Fruit fly (Drosophila melanogaster) whole organism, embryonic: Measurements from ENCODE around the gene CG42869.
A peak's percentile ranks its signal among the peaks of the same experiment; 100 is the strongest.

Experiments
- Ada2b ChIP-seq: fragments of 200-800 bp; sonication (Bioruptor generic); IDR thresholded peaks from 2 replicates; pipeline ENCODE4 v1.3.6; 2022; ENCODE audit warnings: missing biosample characterization, missing genetic modification characterization
- CG11093 ChIP-seq: fragments of 200-800 bp; sonication (Bioruptor generic); IDR thresholded peaks from 3 replicates; pipeline ENCODE4 v1.3.6; 2022; ENCODE audit warnings: missing biosample characterization, missing genetic modification characterization
- CG11504 ChIP-seq: fragments of 200-800 bp; sonication (Bioruptor generic); optimal IDR thresholded peaks from 3 replicates; lab custom pipeline; 2019; ENCODE audit warnings: missing biosample characterization, mild to moderate bottlenecking, missing genetic modification characterization, moderate library complexity
- CG12155 ChIP-seq: fragments of 200-800 bp; sonication (Bioruptor generic); optimal IDR thresholded peaks from 3 replicates; lab custom pipeline; 2016; ENCODE audit warnings: missing biosample characterization, missing genetic modification characterization
- CG12744 ChIP-seq: fragments of 200-800 bp; sonication (Bioruptor generic); optimal IDR thresholded peaks from 2 replicates; lab custom pipeline; 2016; ENCODE audit warnings: missing biosample characterization, missing genetic modification characterization
- CG14441 ChIP-seq: fragments of 200-800 bp; sonication (Bioruptor generic); IDR thresholded peaks from 2 replicates; pipeline ENCODE4 v1.3.6; 2022; ENCODE audit warnings: missing biosample characterization, missing genetic modification characterization
- CG15073 ChIP-seq: fragments of 200-800 bp; sonication (Bioruptor generic); optimal IDR thresholded peaks from 2 replicates; lab custom pipeline; 2016; ENCODE audit warnings: missing biosample characterization, missing genetic modification characterization
- CG15269 ChIP-seq: fragments of 200-800 bp; sonication (Bioruptor generic); optimal IDR thresholded peaks from 2 replicates; lab custom pipeline; 2018; ENCODE audit warnings: missing biosample characterization, mild to moderate bottlenecking, missing genetic modification characterization, moderate library complexity
- CG17361 ChIP-seq: fragments of 200-800 bp; sonication (Bioruptor generic); IDR thresholded peaks from 3 replicates; pipeline ENCODE4 v1.3.6; 2022; ENCODE audit warnings: missing biosample characterization, missing genetic modification characterization
- CG17385 ChIP-seq: fragments of 200-800 bp; sonication (Bioruptor generic); optimal IDR thresholded peaks from 3 replicates; lab custom pipeline; 2018; ENCODE audit warnings: missing biosample characterization, mild to moderate bottlenecking, missing genetic modification characterization
- CG17612 ChIP-seq: fragments of 200-800 bp; sonication (Bioruptor generic); IDR thresholded peaks from 2 replicates; pipeline ENCODE4 v1.3.6; 2022; ENCODE audit warnings: missing biosample characterization, missing genetic modification characterization
- CG2875 ChIP-seq: fragments of 200-800 bp; sonication (Bioruptor generic); optimal IDR thresholded peaks from 2 replicates; lab custom pipeline; 2017; ENCODE audit warnings: missing biosample characterization, mild to moderate bottlenecking, missing genetic modification characterization, missing genetic modification reagents
- CG31224 ChIP-seq: fragments of 200-800 bp; sonication (Bioruptor generic); IDR thresholded peaks from 2 replicates; pipeline ENCODE4 v1.3.6; 2022; ENCODE audit warnings: missing biosample characterization, missing genetic modification characterization
- CG32772 ChIP-seq: fragments of 200-800 bp; sonication (Bioruptor generic); IDR thresholded peaks from 2 replicates; pipeline ENCODE4 v1.3.6; 2022; ENCODE audit warnings: missing biosample characterization, missing genetic modification characterization
- CG3726 ChIP-seq: fragments of 200-800 bp; sonication (Bioruptor generic); IDR thresholded peaks from 3 replicates; pipeline ENCODE4, ENCODE4 v1.3.6; 2022; ENCODE audit warnings: missing biosample characterization, missing genetic modification characterization
- CG6175 ChIP-seq: fragments of 200-800 bp; sonication (Bioruptor generic); IDR thresholded peaks from 3 replicates; pipeline ENCODE4 v1.3.6; 2022; ENCODE audit warnings: missing biosample characterization, missing genetic modification characterization
- CG8281 ChIP-seq: fragments of 200-800 bp; sonication (Bioruptor generic); optimal IDR thresholded peaks from 2 replicates; lab custom pipeline; 2018; ENCODE audit warnings: missing biosample characterization, mild to moderate bottlenecking, missing genetic modification characterization, moderate library complexity
- CG8290 ChIP-seq, 3 experiments: fragments of 200-800 bp; sonication (Bioruptor generic); optimal IDR thresholded peaks; 2 replicates each; lab custom pipeline; 2016 to 2019; ENCODE audit warnings: missing biosample characterization in 3 of 3, missing genetic modification characterization in 3 of 3, mild to moderate bottlenecking in 2 of 3, moderate library complexity in 1 of 3
- CG9437 ChIP-seq: fragments of 200-800 bp; sonication (Bioruptor generic); optimal IDR thresholded peaks from 2 replicates; lab custom pipeline; 2018; ENCODE audit warnings: missing biosample characterization, mild to moderate bottlenecking, missing genetic modification characterization
- CG9932 ChIP-seq: fragments of 200-800 bp; sonication (Bioruptor generic); IDR thresholded peaks from 2 replicates; pipeline ENCODE4 v1.3.6; 2022; ENCODE audit warnings: missing biosample characterization, missing genetic modification characterization
- CkIIα-i1 ChIP-seq: fragments of 200-800 bp; sonication (Bioruptor generic); IDR thresholded peaks from 2 replicates; pipeline ENCODE4 v1.3.6; 2022; ENCODE audit warnings: missing biosample characterization, missing genetic modification characterization
- Ets65A ChIP-seq: fragments of 200-800 bp; sonication (Bioruptor generic); peaks from one replicate; lab custom pipeline; 2016; ENCODE audit warnings: missing biosample characterization, missing genetic modification characterization
- Hr3 ChIP-seq: fragments of 200-800 bp; sonication (Bioruptor generic); optimal IDR thresholded peaks from 3 replicates; lab custom pipeline; 2016; ENCODE audit warnings: missing biosample characterization, missing genetic modification characterization
- Kr ChIP-seq: fragments of 200-800 bp; sonication (Bioruptor generic); optimal IDR thresholded peaks from 2 replicates; lab custom pipeline; 2017; ENCODE audit warnings: missing biosample characterization, mild to moderate bottlenecking, missing genetic modification characterization
- Mad ChIP-seq: fragments of 200-800 bp; sonication (Bioruptor generic); optimal IDR thresholded peaks from 2 replicates; lab custom pipeline; 2016; ENCODE audit warnings: missing biosample characterization, missing genetic modification characterization
- Oli ChIP-seq: fragments of 200-800 bp; sonication (Bioruptor generic); optimal IDR thresholded peaks from 2 replicates; lab custom pipeline; 2018; ENCODE audit warnings: missing biosample characterization, mild to moderate bottlenecking, missing genetic modification characterization, moderate library complexity
- PHDP ChIP-seq: fragments of 200-800 bp; sonication (Bioruptor generic); optimal IDR thresholded peaks from 3 replicates; lab custom pipeline; 2018; ENCODE audit warnings: missing biosample characterization, mild to moderate bottlenecking, missing genetic modification characterization, moderate library complexity
- Ptx1 ChIP-seq: fragments of 200-800 bp; sonication (Bioruptor generic); IDR thresholded peaks from 2 replicates; pipeline ENCODE4 v1.3.6; 2022; ENCODE audit warnings: missing biosample characterization, missing genetic modification characterization
- chif ChIP-seq, 2 experiments: fragments of 200-800 bp; sonication (Bioruptor generic); optimal IDR thresholded peaks; 3 replicates each; lab custom pipeline; 2016; ENCODE audit warnings: missing biosample characterization in 2 of 2, missing genetic modification characterization in 2 of 2
- ci ChIP-seq: fragments of 200-800 bp; sonication (Bioruptor generic); IDR thresholded peaks from 3 replicates; pipeline ENCODE4 v1.3.6; 2022; ENCODE audit warnings: missing biosample characterization, missing genetic modification characterization
- dimm ChIP-seq: fragments of 200-800 bp; sonication (Bioruptor generic); IDR thresholded peaks from 2 replicates; pipeline ENCODE4 v1.3.6; 2022; ENCODE audit warnings: missing biosample characterization, missing genetic modification characterization
- disco-r ChIP-seq: fragments of 200-800 bp; sonication (Bioruptor generic); optimal IDR thresholded peaks from 2 replicates; lab custom pipeline; 2016; ENCODE audit warnings: missing biosample characterization, missing genetic modification characterization
- dysf ChIP-seq: fragments of 200-800 bp; sonication (Bioruptor generic); IDR thresholded peaks from 3 replicates; pipeline ENCODE4 v1.3.6; 2022; ENCODE audit warnings: missing biosample characterization, missing genetic modification characterization
- esg ChIP-seq: fragments of 200-800 bp; sonication (Bioruptor generic); conservative IDR thresholded peaks from 2 replicates; pipeline ENCODE4 v1.3.6; 2022; ENCODE audit warnings: missing biosample characterization, missing genetic modification characterization
- fu2 ChIP-seq: fragments of 200-800 bp; sonication (Bioruptor generic); optimal IDR thresholded peaks from 2 replicates; lab custom pipeline; 2016; ENCODE audit warnings: missing biosample characterization, missing genetic modification characterization
- gem ChIP-seq: fragments of 200-800 bp; sonication (Bioruptor generic); optimal IDR thresholded peaks from 2 replicates; lab custom pipeline; 2019; ENCODE audit warnings: missing biosample characterization, mild to moderate bottlenecking, missing genetic modification characterization, moderate library complexity
- gfzf ChIP-seq: fragments of 200-800 bp; sonication (Bioruptor generic); optimal IDR thresholded peaks from 2 replicates; lab custom pipeline; 2016; ENCODE audit warnings: missing biosample characterization, mild to moderate bottlenecking, missing genetic modification characterization, moderate library complexity
- hkb ChIP-seq, 2 experiments: fragments of 200-800 bp in 1 of 2; fragments of >200 bp in 1 of 2; sonication (Bioruptor generic) in 1 of 2; IDR thresholded peaks in 1 of 2; optimal IDR thresholded peaks in 1 of 2; 2 replicates each; pipeline versions ENCODE4 v1.3.6 to Lab custom; 2017 to 2022; ENCODE audit warnings: missing biosample characterization in 1 of 2, missing genetic modification characterization in 1 of 2
- lmd ChIP-seq: fragments of 200-800 bp; sonication (Bioruptor generic); IDR thresholded peaks from 2 replicates; pipeline ENCODE4 v1.3.6; 2022; ENCODE audit warnings: missing biosample characterization, missing genetic modification characterization
- mam ChIP-seq: fragments of 200-800 bp; sonication (Bioruptor generic); optimal IDR thresholded peaks from 3 replicates; lab custom pipeline; 2016; ENCODE audit warnings: missing biosample characterization, missing genetic modification characterization
- pan ChIP-seq, 4 experiments: fragments of >200 bp in 3 of 4; fragments of 200-800 bp in 1 of 4; sonication (Bioruptor generic) in 1 of 4; optimal IDR thresholded peaks in 3 of 4; IDR thresholded peaks in 1 of 4; 2 replicates each; pipeline versions ENCODE4 v1.3.6 to Lab custom; 2017 to 2022; ENCODE audit warnings: missing biosample characterization in 2 of 4, missing genetic modification characterization in 2 of 4, mixed read lengths in 1 of 4
- row ChIP-seq: fragments of 200-800 bp; sonication (Bioruptor generic); IDR thresholded peaks from 3 replicates; pipeline ENCODE4 v1.3.6; 2022; ENCODE audit warnings: missing biosample characterization, missing genetic modification characterization
- run ChIP-seq: fragments of 200-800 bp; sonication (Bioruptor generic); optimal IDR thresholded peaks from 3 replicates; lab custom pipeline; 2018; ENCODE audit warnings: missing biosample characterization, mild to moderate bottlenecking, missing genetic modification characterization
- sens-2 ChIP-seq: fragments of 200-800 bp; sonication (Bioruptor generic); IDR thresholded peaks from 2 replicates; pipeline ENCODE4 v1.3.6; 2022; ENCODE audit warnings: missing biosample characterization, missing genetic modification characterization
- slbo ChIP-seq: fragments of 200-800 bp; sonication (Bioruptor generic); IDR thresholded peaks from 2 replicates; pipeline ENCODE4 v1.3.6; 2022; ENCODE audit warnings: missing biosample characterization, missing genetic modification characterization
- trem ChIP-seq: fragments of 200-800 bp; optimal IDR thresholded peaks from 3 replicates; lab custom pipeline; 2019; ENCODE audit warnings: missing biosample characterization, mild to moderate bottlenecking, missing genetic modification characterization, moderate library complexity
- wor ChIP-seq: fragments of 200-800 bp; sonication (Bioruptor generic); IDR thresholded peaks from 2 replicates; pipeline ENCODE4 v1.3.6; 2022; ENCODE audit warnings: missing biosample characterization, missing genetic modification characterization
- zen2 ChIP-seq: fragments of 200-800 bp; sonication (Bioruptor generic); IDR thresholded peaks from 3 replicates; pipeline ENCODE4 v1.3.6; 2022; ENCODE audit warnings: missing biosample characterization, missing genetic modification characterization; ENCODE audit not compliant: partially characterized antibody
- zfh1 ChIP-seq: fragments of 200-800 bp; sonication (Bioruptor generic); IDR thresholded peaks from 3 replicates; pipeline ENCODE4 v1.3.6; 2022; ENCODE audit warnings: missing biosample characterization, missing genetic modification characterization

Gene CG42869

dm6 chr3R:21687902-21688301 is 48.7 kb downstream of the CG42869 start (continued):
- TF ChIP-seq CG11504 (tag; lab: Kevin White, UChicago): peak; percentile 45
- TF ChIP-seq slbo: peak; percentile 15; the same call in 1 of the 2 replicates
- no peak for TF ChIP-seq CG15073 (GFP tag; lab: Kevin White, UChicago)
- peak; percentile 23; the same call in 1 of the 2 replicates for TF ChIP-seq esg
- TF ChIP-seq sens-2 (GFP tag; lab: Robert Waterston, UW): no peak
- no peak for TF ChIP-seq PHDP
- TF ChIP-seq Mad (GFP tag; lab: Kevin White, UChicago): no peak
- peak; percentile 32 for TF ChIP-seq gem (tag; lab: Kevin White, UChicago)
- TF ChIP-seq CG9437 (GFP tag; lab: Kevin White, UChicago): no peak
- no peak for TF ChIP-seq CG17385 (GFP tag; lab: Kevin White, UChicago)
- TF ChIP-seq run (tag; lab: Kevin White, UChicago): no peak
- no peak for TF ChIP-seq hkb (optimal IDR thresholded peaks at IDR 0.05; lab: Kevin White, UChicago)
- peak; percentile 41; the same call in 1 of the 2 replicates for TF ChIP-seq hkb (GFP tag; IDR thresholded peaks at IDR 0.05; lab: Robert Waterston, UW)
- TF ChIP-seq Ada2b (GFP tag; lab: Robert Waterston, UW): 0 out of 2 replicates have a peak, but pooled peaks have one; percentile 23
- no peak for TF ChIP-seq Oli (tag; lab: Kevin White, UChicago)
- TF ChIP-seq lmd: peak; percentile 13; the same call in 1 of the 2 replicates
- no peak for TF ChIP-seq zen2 (GFP tag; lab: Robert Waterston, UW)
- no peak for TF ChIP-seq Kr (GFP tag; lab: Kevin White, UChicago)
- no peak for TF ChIP-seq CG12155 (GFP tag; lab: Kevin White, UChicago)
- TF ChIP-seq Hr3 (GFP tag; lab: Kevin White, UChicago): no peak
- TF ChIP-seq CG6175: no peak
- no peak for TF ChIP-seq row (GFP tag; lab: Robert Waterston, UW)
- TF ChIP-seq disco-r: no peak
- no peak for TF ChIP-seq ci
- TF ChIP-seq CG2875 (GFP tag; lab: Kevin White, UChicago): no peak
- TF ChIP-seq CG11093 (GFP tag; lab: Robert Waterston, UW): no peak
- TF ChIP-seq wor: 0 out of 2 replicates have a peak, but pooled peaks have one; percentile 11
- TF ChIP-seq CG3726 (GFP tag; lab: Robert Waterston, UW): 0 out of 3 replicates have a peak, but pooled peaks have one; percentile 24
- TF ChIP-seq CG8290 (GFP tag; optimal IDR thresholded peaks at IDR 0.05; lab: Kevin White, UChicago): no peak
- peak in 1 of 2 experiments; percentile 0 for TF ChIP-seq CG8290 (tag; optimal IDR thresholded peaks at IDR 0.05; lab: Kevin White, UChicago)
- TF ChIP-seq CG14441 (GFP tag; lab: Robert Waterston, UW): peak; percentile 60
- peak in 1 of 2 experiments; percentile 5 for TF ChIP-seq chif (GFP tag; optimal IDR thresholded peaks at IDR 0.05; lab: Kevin White, UChicago)
- TF ChIP-seq Ptx1 (GFP tag; lab: Robert Waterston, UW): peak; percentile 51; the same call in 1 of the 2 replicates
- no peak for TF ChIP-seq trem
- TF ChIP-seq CG17361 (GFP tag; lab: Robert Waterston, UW): no peak
- TF ChIP-seq gfzf: no peak
- TF ChIP-seq CG17612 (GFP tag; lab: Robert Waterston, UW): no peak
- peak; percentile 0 for TF ChIP-seq mam
- 0 out of 2 replicates have a peak, but pooled peaks have one; percentile 31 for TF ChIP-seq CG32772 (GFP tag; lab: Robert Waterston, UW)
- TF ChIP-seq Ets65A (GFP tag; lab: Kevin White, UChicago): no peak
- no peak for TF ChIP-seq dimm (GFP tag; lab: Robert Waterston, UW)
- no peak for TF ChIP-seq CkIIα-i1 (GFP tag; lab: Robert Waterston, UW)
- no peak for TF ChIP-seq CG9932 (GFP tag; lab: Robert Waterston, UW)
- TF ChIP-seq CG8281 (tag; lab: Kevin White, UChicago): no peak
- no peak for TF ChIP-seq CG12744 (GFP tag; lab: Kevin White, UChicago)
- TF ChIP-seq CG15269 (tag; lab: Kevin White, UChicago): peak; percentile 29
- no peak for TF ChIP-seq fu2 (GFP tag; lab: Kevin White, UChicago)
- TF ChIP-seq pan (optimal IDR thresholded peaks at IDR 0.05; lab: Kevin White, UChicago): no peak
- peak in 1 of 2 experiments; percentile 9 for TF ChIP-seq pan (GFP tag; optimal IDR thresholded peaks at IDR 0.05 in 1 of 2, IDR thresholded peaks at IDR 0.05 in 1 of 2)
- TF ChIP-seq zfh1: no peak
- TF ChIP-seq CG31224 (GFP tag; lab: Robert Waterston, UW): no peak
- peak; percentile 38; the same call in 1 of the 3 replicates for TF ChIP-seq dysf (GFP tag; lab: Robert Waterston, UW)
